Worm (Caenorhabditis elegans) whole organism, L4 larva: ENCODE measurements around the gene ZC317.6.

Experiments
- R02D3.7 ChIP-seq: fragments of 150-350 bp; sonication (generic microtip); optimal IDR thresholded peaks from 3 replicates; lab custom pipeline; 2014; ENCODE audit warnings: missing biosample characterization, missing genetic modification characterization
- Y105C5A.15 ChIP-seq: fragments of 200-800 bp; sonication (Bioruptor generic); IDR thresholded peaks from 2 replicates; pipeline ENCODE4 v1.3.6; 2022; ENCODE audit warnings: missing genetic modification characterization, missing compliant biosample characterization
- aha-1 ChIP-seq: fragments of 150-350 bp; peaks from one replicate; lab custom pipeline; 2014; ENCODE audit warnings: missing biosample characterization, missing genetic modification characterization
- arid-1 ChIP-seq: fragments of 200-800 bp; sonication (Bioruptor generic); conservative IDR thresholded peaks from 2 replicates; pipeline ENCODE4 v1.3.6; 2022; ENCODE audit warnings: missing genetic modification reagents, missing genetic modification characterization, missing compliant biosample characterization
- ceh-82 ChIP-seq: sonication (generic microtip); optimal IDR thresholded peaks from 2 replicates; lab custom pipeline; 2017; ENCODE audit warnings: missing biosample characterization, missing genetic modification characterization
- dpl-1 ChIP-seq: fragments of 150-350 bp; optimal IDR thresholded peaks from 2 replicates; lab custom pipeline; 2014; ENCODE audit warnings: missing biosample characterization, missing genetic modification reagents, missing genetic modification characterization
- mxl-2 ChIP-seq: fragments of 200-800 bp; sonication (Bioruptor generic); conservative IDR thresholded peaks from 2 replicates; pipeline ENCODE4 v1.3.6; 2022; ENCODE audit warnings: missing genetic modification reagents, missing genetic modification characterization, missing compliant biosample characterization
- nhr-6 ChIP-seq: fragments of 150-350 bp; optimal IDR thresholded peaks from 2 replicates; lab custom pipeline; 2014; ENCODE audit warnings: missing biosample characterization, missing genetic modification characterization
- nhr-76 ChIP-seq: fragments of 150-350 bp; optimal IDR thresholded peaks from 2 replicates; lab custom pipeline; 2014; ENCODE audit warnings: missing biosample characterization, missing genetic modification characterization
- set-16 ChIP-seq: fragments of 200-800 bp; sonication (Bioruptor generic); IDR thresholded peaks from 2 replicates; pipeline ENCODE4 v1.3.6; 2022; ENCODE audit warnings: missing genetic modification reagents, missing genetic modification characterization, missing compliant biosample characterization
- unc-62 ChIP-seq, 3 experiments: fragments of 150-350 bp in 1 of 3; sonication (generic microtip); optimal IDR thresholded peaks in 2 of 3; peaks in 1 of 3; 1 replicate in 1 of 3; 2 replicates in 2 of 3; lab custom pipeline; 2014 to 2017; ENCODE audit warnings: missing biosample characterization in 3 of 3, missing genetic modification characterization in 3 of 3, missing genetic modification reagents in 3 of 3, missing genotype in 1 of 3
- zfp-2 ChIP-seq: sonication (generic microtip); optimal IDR thresholded peaks from 2 replicates; lab custom pipeline; 2016; ENCODE audit warnings: mild to moderate bottlenecking, missing genetic modification characterization, missing compliant biosample characterization
- zip-2 ChIP-seq: fragments of 150-350 bp; optimal IDR thresholded peaks from 2 replicates; lab custom pipeline; 2014; ENCODE audit warnings: missing biosample characterization, missing genetic modification characterization

ZC317.6 gene

ce11 chrV:5425008-5425407 is 43.4 kb downstream of the ZC317.6 start (continued):
- TF ChIP-seq R02D3.7, result no peak

- peak; percentile 66 for TF ChIP-seq zip-2 (tag; lab: Kevin White, UChicago)
- peak in 1 of 2 experiments; percentile 96 for TF ChIP-seq unc-62 (GFP tag; optimal IDR thresholded peaks at IDR 0.05 in 1 of 2; lab: Kevin White, UChicago)
- no peak for TF ChIP-seq unc-62 (tag; optimal IDR thresholded peaks at IDR 0.05; lab: Kevin White, UChicago)
- TF ChIP-seq nhr-76 (tag; lab: Kevin White, UChicago), result no peak
These were observed 45.3 kb downstream of the ZC317.6 start, which contains the start of gene cyp-14A5 for ce11 chrV:5423120-5423519. TSS of gene cyp-14A5 (minus strand) at chrV:5423282.

- no peak for TF ChIP-seq Y105C5A.15 (GFP tag; lab: Robert Waterston, UW)
- TF ChIP-seq arid-1 (GFP tag; lab: Robert Waterston, UW), result no peak
- TF ChIP-seq mxl-2 (GFP tag; lab: Robert Waterston, UW), result no peak
- no peak for TF ChIP-seq zfp-2 (tag; lab: Kevin White, UChicago)
- no peak for TF ChIP-seq set-16
- no peak for TF ChIP-seq ceh-82 (tag; lab: Kevin White, UChicago)
- TF ChIP-seq aha-1 (tag; lab: Kevin White, UChicago), result no peak
- no peak for TF ChIP-seq dpl-1 (GFP tag; lab: Kevin White, UChicago)
- no peak for TF ChIP-seq nhr-6 (tag; lab: Kevin White, UChicago)
These were observed 48.5 kb downstream of the ZC317.6 start, which contains the start of gene F08F3.6 for ce11 chrV:5419915-5420314. TSS of gene F08F3.6 (minus strand) at chrV:5420067.
